Worm (Caenorhabditis elegans) whole organism, L2 larva: ENCODE results near the gene ZK1086.2.

Experiments
- ceh-16 ChIP-seq: fragments of 150-350 bp; optimal IDR thresholded peaks from 2 replicates; lab custom pipeline; 2014; ENCODE audit warnings: missing biosample characterization, missing genetic modification characterization
- elt-1 ChIP-seq: fragments of 150-350 bp; optimal IDR thresholded peaks from 2 replicates; lab custom pipeline; 2014; ENCODE audit warnings: missing biosample characterization, missing genetic modification characterization
- lsy-2 ChIP-seq, 2 experiments: fragments of 150-350 bp in 1 of 2; sonication (generic microtip) in 1 of 2; optimal IDR thresholded peaks; 2 replicates each; lab custom pipeline; 2014 to 2017; ENCODE audit warnings: missing biosample characterization in 2 of 2, missing genetic modification characterization in 2 of 2
- mab-5 ChIP-seq: fragments of 150-350 bp; optimal IDR thresholded peaks from 2 replicates; lab custom pipeline; 2014; ENCODE audit warnings: missing biosample characterization, missing genetic modification characterization
- nhr-11 ChIP-seq: fragments of 150-350 bp; optimal IDR thresholded peaks from 2 replicates; lab custom pipeline; 2014; ENCODE audit warnings: missing biosample characterization, missing genetic modification characterization
- nhr-237 ChIP-seq: fragments of 150-350 bp; optimal IDR thresholded peaks from 2 replicates; lab custom pipeline; 2014; ENCODE audit warnings: missing biosample characterization, missing genetic modification characterization
- nhr-6 ChIP-seq: fragments of 150-350 bp; optimal IDR thresholded peaks from 2 replicates; lab custom pipeline; 2014; ENCODE audit warnings: missing biosample characterization, missing genetic modification characterization
- snpc-4 ChIP-seq: fragments of 150-350 bp; optimal IDR thresholded peaks from 2 replicates; lab custom pipeline; 2014; ENCODE audit warnings: missing biosample characterization, missing genetic modification characterization
- unc-55 ChIP-seq: fragments of 150-350 bp; sonication (generic microtip); optimal IDR thresholded peaks from 3 replicates; lab custom pipeline; 2014; ENCODE audit warnings: missing biosample characterization, missing genetic modification reagents, missing genetic modification characterization
- zag-1 ChIP-seq: fragments of 150-350 bp; optimal IDR thresholded peaks from 2 replicates; lab custom pipeline; 2014; ENCODE audit warnings: missing biosample characterization, missing genetic modification characterization

- TF ChIP-seq nhr-6 (tag; lab: Kevin White, UChicago) (no peak), mab-5 (tag; lab: Kevin White, UChicago) (no peak), elt-1 (tag; lab: Kevin White, UChicago) (no peak), zag-1 (tag; lab: Kevin White, UChicago) (no peak), nhr-237 (tag; lab: Kevin White, UChicago) (no peak), unc-55 (GFP tag; lab: Kevin White, UChicago) (no peak), lsy-2 (tag; optimal IDR thresholded peaks at IDR 0.05; lab: Kevin White, UChicago) (no peak), ceh-16 (tag; lab: Kevin White, UChicago) (no peak), nhr-11 (tag; lab: Kevin White, UChicago) (no peak), snpc-4 (no peak)
Measured at ce11 chrX:13746231-13746630, 47.2 kb downstream of the ZK1086.2 start.
